Worm (Caenorhabditis elegans): ENCODE results near the gene ZK856.16.
A peak's percentile ranks its signal among the peaks of the same experiment; 100 is the strongest.

Gene ZK856.16

DNA sequence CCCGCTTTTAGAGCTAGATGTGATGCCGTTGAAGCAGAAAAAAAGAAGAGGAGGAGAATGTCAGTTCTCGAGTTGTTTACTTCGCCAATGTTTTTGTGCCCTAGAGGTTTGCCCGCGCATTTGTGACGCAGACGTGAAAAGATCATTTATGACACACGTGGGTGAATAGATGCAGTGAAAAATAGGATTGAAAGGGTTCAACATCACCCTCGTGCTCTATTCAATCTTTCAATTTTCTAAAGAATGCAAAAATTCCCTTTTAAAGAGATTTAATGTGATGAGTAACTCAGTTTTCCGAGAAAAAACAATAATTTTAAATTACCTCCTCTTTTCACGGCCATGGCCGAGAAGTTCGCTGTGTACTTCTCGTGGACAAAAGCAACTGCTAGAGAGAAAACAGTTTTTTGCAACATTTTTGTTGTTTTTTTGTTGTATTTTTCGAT is 41.1 kb upstream of the ZK856.16 start:
- no peak for TF ChIP-seq nhr-11 (tag; optimal IDR thresholded peaks at IDR 0.05)
- peak; percentile 17 for TF ChIP-seq unc-42 (tag; optimal IDR thresholded peaks at IDR 0.05)
- TF ChIP-seq hlh-30 (tag; optimal IDR thresholded peaks at IDR 0.05; ENCODE audit: insufficient read depth), result peak; percentile 2

- TF ChIP-seq ceh-9 (tag; optimal IDR thresholded peaks at IDR 0.05), result no peak
- no peak for TF ChIP-seq T23F11.4 (GFP tag; optimal IDR thresholded peaks at IDR 0.05)
- TF ChIP-seq ceh-2 (tag; optimal IDR thresholded peaks at IDR 0.05), result no peak
- no peak for TF ChIP-seq pros-1 (tag; optimal IDR thresholded peaks at IDR 0.05)
- TF ChIP-seq hlh-13 (GFP tag; optimal IDR thresholded peaks at IDR 0.05), result no peak
- no peak for TF ChIP-seq tbx-2 (tag; optimal IDR thresholded peaks at IDR 0.05)
These were observed 40.2 kb upstream of the ZK856.16 start for ce11 chrV:10245615-10246014.

- TF ChIP-seq elt-2 (tag; optimal IDR thresholded peaks at IDR 0.05) (peak; percentile 76), Y22D7AL.16 (tag; optimal IDR thresholded peaks at IDR 0.05) (no peak)
These were observed 38.8 kb upstream of the ZK856.16 start for ce11 chrV:10244018-10244720.

DNA sequence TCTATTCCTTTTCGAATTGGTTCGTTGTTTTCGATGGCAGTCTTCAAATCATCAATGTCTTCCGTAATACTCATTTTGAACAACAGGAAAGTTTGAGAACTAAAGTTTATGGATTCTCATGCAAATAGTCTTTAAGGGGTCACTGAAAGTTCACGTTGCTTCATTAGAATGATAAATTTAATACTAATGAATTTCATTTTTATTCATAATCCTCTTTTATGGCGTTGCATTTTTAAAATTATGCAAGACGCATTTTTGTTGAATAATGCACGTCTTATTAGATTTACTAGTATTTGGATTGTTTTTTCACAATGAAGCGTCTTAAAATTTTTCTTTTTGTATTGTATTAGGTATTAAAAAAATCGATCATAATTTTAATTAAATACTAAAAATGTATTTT is 37.7 kb upstream of the ZK856.16 start, which contains the start of gene C12D8.9:
Gene C12D8.9 (minus strand): TSS at position 101 of the 400 bp plus-strand sequence.
- no peak for TF ChIP-seq fkh-10 (GFP tag; optimal IDR thresholded peaks at IDR 0.05)
- no peak for TF ChIP-seq pros-1 (tag; optimal IDR thresholded peaks at IDR 0.05)
- TF ChIP-seq madf-2 (tag; optimal IDR thresholded peaks at IDR 0.05), result no peak
- no peak for TF ChIP-seq unc-55 (GFP tag; optimal IDR thresholded peaks at IDR 0.05)
- TF ChIP-seq F13H6.1 (tag; optimal IDR thresholded peaks at IDR 0.05), result no peak
- no peak for TF ChIP-seq npax-4 (tag; optimal IDR thresholded peaks at IDR 0.05)
- no peak for TF ChIP-seq lin-11 (tag; optimal IDR thresholded peaks at IDR 0.05)
- no peak for TF ChIP-seq ceh-14 (tag; optimal IDR thresholded peaks at IDR 0.05)
- TF ChIP-seq C38D4.7 (GFP tag; optimal IDR thresholded peaks at IDR 0.05), result no peak
- no peak for TF ChIP-seq unc-42 (tag; optimal IDR thresholded peaks at IDR 0.05)
- no peak for TF ChIP-seq odd-2 (tag; optimal IDR thresholded peaks at IDR 0.05)
- no peak for TF ChIP-seq pax-1 (tag; optimal IDR thresholded peaks at IDR 0.05)
- no peak for TF ChIP-seq ama-1 (optimal IDR thresholded peaks at IDR 0.05)
- no peak for TF ChIP-seq pag-3 (tag; optimal IDR thresholded peaks at IDR 0.05; ENCODE audit: borderline replicate concordance)
- no peak for TF ChIP-seq rnt-1 (tag; optimal IDR thresholded peaks at IDR 0.05)

- TF ChIP-seq lin-11 (tag; optimal IDR thresholded peaks at IDR 0.05), result no peak
- no peak for TF ChIP-seq pha-2 (tag; optimal IDR thresholded peaks at IDR 0.05)
- TF ChIP-seq dmd-4 (tag; optimal IDR thresholded peaks at IDR 0.05; ENCODE audit: borderline replicate concordance), result no peak
- TF ChIP-seq mec-3 (tag; optimal IDR thresholded peaks at IDR 0.05; ENCODE audit: borderline replicate concordance), result no peak
- no peak for TF ChIP-seq ceh-2 (tag; optimal IDR thresholded peaks at IDR 0.05)
- TF ChIP-seq C08G9.2 (tag; optimal IDR thresholded peaks at IDR 0.05), result no peak
- TF ChIP-seq ceh-45 (GFP tag; IDR thresholded peaks at IDR 0.05), result no peak
- no peak for TF ChIP-seq zip-5 (tag; optimal IDR thresholded peaks at IDR 0.05)
- no peak for TF ChIP-seq hlh-13 (GFP tag; optimal IDR thresholded peaks at IDR 0.05)
- no peak for TF ChIP-seq unc-3 (GFP tag; conservative IDR thresholded peaks at IDR 0.05)
- TF ChIP-seq unc-3 (tag; optimal IDR thresholded peaks at IDR 0.05), result no peak
- no peak for TF ChIP-seq pha-4 (tag; optimal IDR thresholded peaks at IDR 0.05)
- no peak for TF ChIP-seq sox-4 (tag; optimal IDR thresholded peaks at IDR 0.05)
- TF ChIP-seq K09A11.1 (tag; optimal IDR thresholded peaks at IDR 0.05; ENCODE audit: insufficient read depth), result no peak
- TF ChIP-seq ceh-19 (GFP tag; optimal IDR thresholded peaks at IDR 0.05), result no peak
- no peak for TF ChIP-seq ceh-34 (tag; optimal IDR thresholded peaks at IDR 0.05)
- no peak for TF ChIP-seq npax-4 (tag; optimal IDR thresholded peaks at IDR 0.05)
- TF ChIP-seq fkh-6 (tag; optimal IDR thresholded peaks at IDR 0.05), result no peak
- TF ChIP-seq unc-42 (tag; optimal IDR thresholded peaks at IDR 0.05), result no peak
These were observed 35.9 kb upstream of the ZK856.16 start, which contains the start of the genes C12D8.21 and col-148 for ce11 chrV:10241121-10241803. Gene C12D8.21 (minus strand): TSS chrV:10241188. Gene col-148 (plus strand): TSS chrV:10241753.
